Worm (Caenorhabditis elegans): Measurements from ENCODE around the gene W09D6.5.

W09D6.5 gene

ce11 chrIII:11090112-11090648 lies 1.9 kb downstream of the W09D6.5 start (continued):
- peak; percentile 3 for TF ChIP-seq mel-28 (tag; optimal IDR thresholded peaks at IDR 0.05; ENCODE audit: borderline replicate concordance)
- no peak for TF ChIP-seq nhr-80 (tag; optimal IDR thresholded peaks at IDR 0.05)
- peak; percentile 79 for TF ChIP-seq chd-7 (tag; optimal IDR thresholded peaks at IDR 0.05)
- no peak for TF ChIP-seq sptf-2 (GFP tag; optimal IDR thresholded peaks at IDR 0.05)
- TF ChIP-seq pbrm-1 (GFP tag; IDR thresholded peaks at IDR 0.05) = peak; percentile 92
- no peak for TF ChIP-seq K12H6.12 (tag; optimal IDR thresholded peaks at IDR 0.05)
- no peak for TF ChIP-seq bed-2 (GFP tag; IDR thresholded peaks at IDR 0.05)
- TF ChIP-seq egrh-3 (GFP tag; IDR thresholded peaks at IDR 0.05) = no peak
- peak; percentile 35 for TF ChIP-seq mes-4 (tag; optimal IDR thresholded peaks at IDR 0.05)
- TF ChIP-seq ceh-40 (GFP tag; IDR thresholded peaks at IDR 0.05) = peak; percentile 20; the same call in 1 of the 2 replicates
- TF ChIP-seq mxl-1 (tag; optimal IDR thresholded peaks at IDR 0.05) = no peak
- TF ChIP-seq unc-130 (GFP tag; optimal IDR thresholded peaks at IDR 0.05) = peak; percentile 52
- peak; percentile 62 for TF ChIP-seq tlf-1 (GFP tag; optimal IDR thresholded peaks at IDR 0.05)
- TF ChIP-seq attf-5 (GFP tag; optimal IDR thresholded peaks at IDR 0.05) = no peak
- TF ChIP-seq Y95B8A.8 (GFP tag; IDR thresholded peaks at IDR 0.05) = peak; percentile 69; the same call in 1 of the 2 replicates
- no peak for TF ChIP-seq cebp-2 (GFP tag; IDR thresholded peaks at IDR 0.05)
- TF ChIP-seq lag-1 (GFP tag; IDR thresholded peaks at IDR 0.05) = no peak
- TF ChIP-seq hmg-1.2 (GFP tag; IDR thresholded peaks at IDR 0.05) = peak; percentile 93
- peak; percentile 75 for TF ChIP-seq repo-1 (tag; optimal IDR thresholded peaks at IDR 0.05)
- peak; percentile 62 for TF ChIP-seq mcd-1 (GFP tag; IDR thresholded peaks at IDR 0.05)
- TF ChIP-seq egl-18 (GFP tag; IDR thresholded peaks at IDR 0.05) = no peak
- TF ChIP-seq Y53F4B.3 (GFP tag; IDR thresholded peaks at IDR 0.05) = no peak
- TF ChIP-seq snpc-1.3 (tag; optimal IDR thresholded peaks at IDR 0.05; ENCODE audit: insufficient read depth) = peak; percentile 92
- TF ChIP-seq hrde-1 (tag; optimal IDR thresholded peaks at IDR 0.05; ENCODE audit: borderline replicate concordance) = peak; percentile 41
- peak; percentile 96 for TF ChIP-seq attf-6 (GFP tag; IDR thresholded peaks at IDR 0.05)
- no peak for TF ChIP-seq attf-3 (GFP tag; conservative IDR thresholded peaks at IDR 0.05)
- TF ChIP-seq fkh-3 (tag; optimal IDR thresholded peaks at IDR 0.05) = peak; percentile 13
- TF ChIP-seq F39B2.1 (GFP tag; IDR thresholded peaks at IDR 0.05) = no peak
- peak; percentile 43 for TF ChIP-seq die-1 (tag; optimal IDR thresholded peaks at IDR 0.05)
- peak; percentile 9 for TF ChIP-seq F57C9.4 (tag; optimal IDR thresholded peaks at IDR 0.05)
- TF ChIP-seq B0035.1 (tag; optimal IDR thresholded peaks at IDR 0.05) = no peak
- TF ChIP-seq rec-8 (tag; optimal IDR thresholded peaks at IDR 0.05) = peak in 1 of 2 experiments; percentile 4
- peak; percentile 54; the same call in 1 of the 2 replicates for TF ChIP-seq Y53G8AR.9 (GFP tag; conservative IDR thresholded peaks at IDR 0.05)
- TF ChIP-seq C17E4.6 (GFP tag; IDR thresholded peaks at IDR 0.05) = peak; percentile 62; the same call in 1 of the 2 replicates
- peak; percentile 71 for TF ChIP-seq ekl-4 (GFP tag; IDR thresholded peaks at IDR 0.05)
- TF ChIP-seq lin-54 (GFP tag; optimal IDR thresholded peaks at IDR 0.05) = peak; percentile 32
- peak; percentile 29 for TF ChIP-seq F10E7.11 (tag; optimal IDR thresholded peaks at IDR 0.05)
- TF ChIP-seq snpc-3.4 (tag; optimal IDR thresholded peaks at IDR 0.05) = peak; percentile 97
- TF ChIP-seq lin-35 (GFP tag; optimal IDR thresholded peaks at IDR 0.05) = peak in 1 of 3 experiments; percentile 30
- peak; percentile 56 for TF ChIP-seq lsl-1 (GFP tag; optimal IDR thresholded peaks at IDR 0.05)
- TF ChIP-seq zfh-2 (GFP tag; conservative IDR thresholded peaks at IDR 0.05) = no peak; the same call in 1 of the 2 replicates
- 0 out of 2 replicates have a peak, but pooled peaks have one; percentile 41 for TF ChIP-seq aptf-3 (GFP tag; IDR thresholded peaks at IDR 0.05)
- TF ChIP-seq nhr-120 (GFP tag; IDR thresholded peaks at IDR 0.05) = no peak
- TF ChIP-seq nhr-179 (tag; optimal IDR thresholded peaks at IDR 0.05) = no peak
- TF ChIP-seq lir-1 (GFP tag; conservative IDR thresholded peaks at IDR 0.05) = peak; percentile 67; the same call in 1 of the 2 replicates
- TF ChIP-seq Y79H2A.3 (GFP tag; conservative IDR thresholded peaks at IDR 0.05) = 0 out of 2 replicates have a peak, but pooled peaks have one; percentile 42
- no peak for TF ChIP-seq tbx-9 (tag; optimal IDR thresholded peaks at IDR 0.05; ENCODE audit: borderline replicate concordance)
